Worm (Caenorhabditis elegans): Measurements from ENCODE around the gene clec-132.

Gene clec-132

DNA sequence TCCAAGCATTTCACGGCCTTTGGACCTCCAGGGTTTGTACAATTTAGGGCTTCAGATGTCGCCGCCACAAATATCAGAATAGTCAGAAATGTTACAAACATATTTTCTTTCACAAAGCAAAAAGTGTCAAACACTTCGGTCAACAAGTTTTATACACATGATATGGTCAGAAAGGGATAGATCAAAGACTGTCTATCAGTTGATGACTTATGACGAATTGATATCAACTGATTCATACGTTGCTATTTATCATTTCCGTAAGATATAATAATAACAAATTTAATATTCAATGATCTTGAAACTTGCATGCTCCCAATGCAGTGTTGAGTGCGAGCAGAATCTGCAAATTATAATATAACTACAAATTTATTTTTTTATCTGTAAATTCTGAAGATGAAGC lies 16.2 kb upstream of the clec-132 start, which contains the start of gene W10G11.1:
Gene W10G11.1, minus strand, starts transcription at position 101 of the 400 bp plus-strand sequence.
- TF ChIP-seq syd-9 (tag; optimal IDR thresholded peaks at IDR 0.05), result no peak
- TF ChIP-seq pha-2 (tag; optimal IDR thresholded peaks at IDR 0.05), result no peak
- TF ChIP-seq pat-9 (tag; optimal IDR thresholded peaks at IDR 0.05), result no peak
- no peak for TF ChIP-seq npax-4 (tag; optimal IDR thresholded peaks at IDR 0.05)
- no peak for TF ChIP-seq hlh-30 (tag; optimal IDR thresholded peaks at IDR 0.05; ENCODE audit: insufficient read depth)
- no peak for TF ChIP-seq ceh-22 (tag; optimal IDR thresholded peaks at IDR 0.05)
- no peak for TF ChIP-seq lim-6 (tag; optimal IDR thresholded peaks at IDR 0.05)
- no peak for TF ChIP-seq hlh-13 (GFP tag; optimal IDR thresholded peaks at IDR 0.05)
- no peak for TF ChIP-seq elt-4 (tag; optimal IDR thresholded peaks at IDR 0.05)
- TF ChIP-seq K09A11.1 (tag; optimal IDR thresholded peaks at IDR 0.05; ENCODE audit: insufficient read depth), result no peak
- no peak for TF ChIP-seq gmeb-2 (tag; optimal IDR thresholded peaks at IDR 0.05)
- TF ChIP-seq nfya-1 (tag; optimal IDR thresholded peaks at IDR 0.05), result no peak
- TF ChIP-seq unc-3 (GFP tag; conservative IDR thresholded peaks at IDR 0.05), result no peak
- no peak for TF ChIP-seq unc-3 (tag; optimal IDR thresholded peaks at IDR 0.05)
- TF ChIP-seq ceh-19 (GFP tag; optimal IDR thresholded peaks at IDR 0.05), result no peak
- TF ChIP-seq Y22D7AL.16 (tag; optimal IDR thresholded peaks at IDR 0.05), result no peak
- no peak for TF ChIP-seq ztf-16 (tag; optimal IDR thresholded peaks at IDR 0.05)
- no peak for TF ChIP-seq C08G9.2 (tag; optimal IDR thresholded peaks at IDR 0.05)
- TF ChIP-seq pha-4 (tag; optimal IDR thresholded peaks at IDR 0.05), result no peak
- TF ChIP-seq madf-2 (tag; optimal IDR thresholded peaks at IDR 0.05), result no peak
- no peak for TF ChIP-seq tbx-7 (tag; optimal IDR thresholded peaks at IDR 0.05)

ce11 chrII:3561561-3561960 lies 15.3 kb upstream of the clec-132 start, which contains the start of gene W10G11.2:
Gene W10G11.2, minus strand, starts transcription at chrII:3561661.
- TF ChIP-seq odd-2 (tag; optimal IDR thresholded peaks at IDR 0.05) (no peak), npax-4 (tag; optimal IDR thresholded peaks at IDR 0.05) (no peak), ceh-2 (tag; optimal IDR thresholded peaks at IDR 0.05) (no peak), eyg-1 (tag; optimal IDR thresholded peaks at IDR 0.05) (no peak), ama-1 (optimal IDR thresholded peaks at IDR 0.05) (no peak), fkh-6 (tag; optimal IDR thresholded peaks at IDR 0.05) (no peak), pat-9 (tag; optimal IDR thresholded peaks at IDR 0.05) (no peak), unc-55 (GFP tag; optimal IDR thresholded peaks at IDR 0.05) (no peak), ets-4 (tag; optimal IDR thresholded peaks at IDR 0.05) (no peak), K02D7.2 (tag; optimal IDR thresholded peaks at IDR 0.05) (no peak), gmeb-2 (tag; optimal IDR thresholded peaks at IDR 0.05) (no peak)

- no peak for TF ChIP-seq syd-9 (tag; optimal IDR thresholded peaks at IDR 0.05)
- no peak for TF ChIP-seq ztf-16 (tag; optimal IDR thresholded peaks at IDR 0.05)
- no peak for TF ChIP-seq nhr-232 (tag; optimal IDR thresholded peaks at IDR 0.05)
- no peak for TF ChIP-seq elt-2 (tag; optimal IDR thresholded peaks at IDR 0.05)
- TF ChIP-seq gmeb-2 (tag; optimal IDR thresholded peaks at IDR 0.05), result no peak
- TF ChIP-seq eyg-1 (tag; optimal IDR thresholded peaks at IDR 0.05), result no peak
- no peak for TF ChIP-seq ref-2 (tag; optimal IDR thresholded peaks at IDR 0.05)
- no peak for TF ChIP-seq pag-3 (tag; optimal IDR thresholded peaks at IDR 0.05; ENCODE audit: borderline replicate concordance)
- no peak for TF ChIP-seq unc-42 (tag; optimal IDR thresholded peaks at IDR 0.05)
- TF ChIP-seq nfya-1 (tag; optimal IDR thresholded peaks at IDR 0.05), result no peak
- no peak for TF ChIP-seq dve-1 (tag; optimal IDR thresholded peaks at IDR 0.05)
Measured at ce11 chrII:3562419-3562818, 14.4 kb upstream of the clec-132 start, which contains the start of gene W10G11.3. Gene W10G11.3, minus strand, starts transcription at chrII:3562519.

DNA sequence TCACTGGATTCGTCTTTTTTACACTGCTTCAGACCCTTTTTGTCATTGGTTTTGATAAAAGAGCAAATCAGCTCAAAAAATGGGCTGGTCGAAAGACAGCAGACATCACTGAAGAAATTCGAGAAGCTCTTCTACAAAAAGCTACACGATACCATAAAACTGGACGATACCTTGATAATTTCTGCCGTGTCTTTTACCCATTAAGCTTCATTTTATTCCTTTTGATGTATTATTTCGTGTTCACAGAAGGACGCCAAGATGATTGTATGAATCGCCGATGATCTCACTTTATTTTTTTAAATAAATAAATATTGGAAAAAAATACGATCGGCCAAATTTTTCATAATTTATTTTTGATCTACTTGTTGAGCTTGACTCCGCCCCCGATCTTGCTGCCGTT lies 9.8 kb upstream of the clec-132 start:
- TF ChIP-seq ttx-3 (tag; optimal IDR thresholded peaks at IDR 0.05) (no peak), unc-3 (GFP tag; conservative IDR thresholded peaks at IDR 0.05) (no peak), unc-3 (tag; optimal IDR thresholded peaks at IDR 0.05) (no peak), K02D7.2 (tag; optimal IDR thresholded peaks at IDR 0.05) (no peak), hlh-30 (tag; optimal IDR thresholded peaks at IDR 0.05; ENCODE audit: insufficient read depth) (no peak), fkh-6 (tag; optimal IDR thresholded peaks at IDR 0.05) (no peak), gmeb-2 (tag; optimal IDR thresholded peaks at IDR 0.05) (no peak), ceh-45 (GFP tag; IDR thresholded peaks at IDR 0.05) (no peak), hlh-8 (tag; optimal IDR thresholded peaks at IDR 0.05) (no peak), nfya-1 (tag; optimal IDR thresholded peaks at IDR 0.05) (no peak), elt-4 (tag; optimal IDR thresholded peaks at IDR 0.05) (no peak), nhr-232 (tag; optimal IDR thresholded peaks at IDR 0.05) (no peak), ceh-2 (tag; optimal IDR thresholded peaks at IDR 0.05) (no peak), ceh-19 (GFP tag; optimal IDR thresholded peaks at IDR 0.05) (no peak), ceh-30 (tag; optimal IDR thresholded peaks at IDR 0.05) (no peak), pax-1 (tag; optimal IDR thresholded peaks at IDR 0.05) (no peak), ceh-14 (tag; optimal IDR thresholded peaks at IDR 0.05) (no peak)

Measured in whole organism, late embryonic.